Fruit fly (Drosophila melanogaster) whole organism, wandering third instar larva: ENCODE data around the gene Sf3b3.
A peak's percentile ranks its signal among the peaks of the same experiment; 100 is the strongest.

Source experiments
- Abd-B ChIP-seq: fragments of >200 bp; optimal IDR thresholded peaks from 2 replicates; lab custom pipeline; 2017; ENCODE audit warnings: missing biosample characterization, missing genetic modification characterization
- CG32264 ChIP-seq: fragments of 200-800 bp; sonication (Bioruptor generic); optimal IDR thresholded peaks from 2 replicates; lab custom pipeline; 2016; ENCODE audit warnings: missing biosample characterization, missing genetic modification characterization
- CG9705 ChIP-seq: fragments of 200-800 bp; sonication (Bioruptor generic); optimal IDR thresholded peaks from 2 replicates; lab custom pipeline; 2018; ENCODE audit warnings: missing biosample characterization, mild to moderate bottlenecking, missing genetic modification characterization
- CrebA ChIP-seq: fragments of 200-800 bp; sonication (Bioruptor generic); optimal IDR thresholded peaks from 2 replicates; lab custom pipeline; 2016; ENCODE audit warnings: missing biosample characterization, mild to moderate bottlenecking, missing genetic modification characterization, borderline replicate concordance
- Dfd ChIP-seq: fragments of >200 bp; optimal IDR thresholded peaks from 2 replicates; lab custom pipeline; 2017; ENCODE audit warnings: missing biosample characterization, missing genetic modification characterization
- Dif ChIP-seq: fragments of 200-275, 200-300 bp; sonication (Bioruptor generic); optimal IDR thresholded peaks from 2 replicates; lab custom pipeline; 2018; ENCODE audit warnings: missing biosample characterization, missing genetic modification characterization; ENCODE audit not compliant: partially characterized antibody
- GATAd ChIP-seq: sonication (Bioruptor generic); optimal IDR thresholded peaks from 2 replicates; lab custom pipeline; 2016; ENCODE audit warnings: missing biosample characterization, missing genetic modification characterization
- HLH106 ChIP-seq: fragments of 200-800 bp; optimal IDR thresholded peaks from 3 replicates; lab custom pipeline; 2019; ENCODE audit warnings: missing biosample characterization, mild to moderate bottlenecking, missing genetic modification characterization, moderate library complexity
- Hnf4 ChIP-seq: fragments of 200-800 bp; sonication (Bioruptor generic); optimal IDR thresholded peaks from 2 replicates; lab custom pipeline; 2016; ENCODE audit warnings: missing biosample characterization, mild to moderate bottlenecking, missing genetic modification characterization
- Hr78 ChIP-seq: fragments of >200 bp; optimal IDR thresholded peaks from 2 replicates; lab custom pipeline; 2017; ENCODE audit warnings: missing biosample characterization, missing genetic modification characterization
- Hr83 ChIP-seq: fragments of 200-300 bp; sonication (Bioruptor generic); optimal IDR thresholded peaks from 2 replicates; lab custom pipeline; 2016; ENCODE audit warnings: missing biosample characterization, mild to moderate bottlenecking, missing genetic modification characterization, moderate library complexity; ENCODE audit not compliant: poor library complexity, severe bottlenecking
- Jra ChIP-seq: sonication (Bioruptor generic); optimal IDR thresholded peaks from 2 replicates; lab custom pipeline; 2016; ENCODE audit warnings: missing biosample characterization, missing genetic modification characterization
- Mio ChIP-seq: sonication (Bioruptor generic); optimal IDR thresholded peaks from 2 replicates; lab custom pipeline; 2016; ENCODE audit warnings: missing biosample characterization, missing genetic modification characterization
- Myc ChIP-seq: fragments of >200 bp; optimal IDR thresholded peaks from 2 replicates; lab custom pipeline; 2017
- N ChIP-seq: fragments of >200 bp; optimal IDR thresholded peaks from 2 replicates; lab custom pipeline; 2018; ENCODE audit warnings: missing biosample characterization, missing external identifiers, missing genetic modification characterization
- OdsH ChIP-seq: fragments of 200-800 bp; sonication (Bioruptor generic); optimal IDR thresholded peaks from 2 replicates; lab custom pipeline; 2016; ENCODE audit warnings: missing biosample characterization, mild to moderate bottlenecking, missing genetic modification characterization
- Rel ChIP-seq, 2 experiments: fragments of 200-800 bp; sonication (Bioruptor generic) in 1 of 2; optimal IDR thresholded peaks; 2 replicates in 1 of 2; 3 replicates in 1 of 2; lab custom pipeline; 2016 to 2019; ENCODE audit warnings: mild to moderate bottlenecking in 2 of 2, missing biosample characterization in 2 of 2, missing genetic modification characterization in 2 of 2, moderate library complexity in 1 of 2
- Sp1 ChIP-seq: fragments of 200-800 bp; sonication (Bioruptor generic); optimal IDR thresholded peaks from 3 replicates; lab custom pipeline; 2019; ENCODE audit warnings: missing biosample characterization, mild to moderate bottlenecking, missing genetic modification characterization, moderate library complexity
- Vsx2 ChIP-seq: fragments of 200-300, 225-300 bp; sonication (Bioruptor generic); optimal IDR thresholded peaks from 2 replicates; lab custom pipeline; 2018; ENCODE audit warnings: missing biosample characterization, missing genetic modification characterization; ENCODE audit not compliant: partially characterized antibody
- br ChIP-seq: fragments of 200-800 bp; sonication (Bioruptor generic); optimal IDR thresholded peaks from 2 replicates; lab custom pipeline; 2016; ENCODE audit warnings: missing biosample characterization, missing genetic modification characterization
- brk ChIP-seq: fragments of 200-800 bp; sonication (Bioruptor generic); optimal IDR thresholded peaks from 2 replicates; lab custom pipeline; 2016; ENCODE audit warnings: missing biosample characterization, mild to moderate bottlenecking, missing genetic modification characterization
- dl ChIP-seq, 2 experiments: fragments of 175-275, 200-275 bp in 1 of 2; fragments of 200-275 bp in 1 of 2; sonication (Bioruptor generic); optimal IDR thresholded peaks; lab custom pipeline; 2018; ENCODE audit warnings: mild to moderate bottlenecking in 2 of 2, missing biosample characterization in 2 of 2, missing genetic modification characterization in 2 of 2, moderate library complexity in 2 of 2; ENCODE audit not compliant: partially characterized antibody in 2 of 2, insufficient read depth in 1 of 2
- dmrt93B ChIP-seq: fragments of 200-800 bp; sonication (Bioruptor generic); optimal IDR thresholded peaks from 2 replicates; lab custom pipeline; 2018; ENCODE audit warnings: missing biosample characterization, mild to moderate bottlenecking, missing genetic modification characterization
- dsf ChIP-seq: sonication (Bioruptor generic); optimal IDR thresholded peaks from 2 replicates; lab custom pipeline; 2016; ENCODE audit warnings: missing biosample characterization, missing genetic modification characterization, borderline replicate concordance
- ey ChIP-seq: fragments of 200-800 bp; sonication (Bioruptor generic); optimal IDR thresholded peaks from 2 replicates; lab custom pipeline; 2016; ENCODE audit warnings: missing biosample characterization, missing genetic modification characterization
- foxo ChIP-seq, 2 experiments: fragments of 200-800 bp; sonication (Bioruptor generic); optimal IDR thresholded peaks; 2 replicates in 1 of 2; 3 replicates in 1 of 2; lab custom pipeline; 2016 to 2017; ENCODE audit warnings: missing biosample characterization in 2 of 2, missing genetic modification characterization in 2 of 2
- fru ChIP-seq: fragments of 200-800 bp; sonication (Bioruptor generic); optimal IDR thresholded peaks from 3 replicates; lab custom pipeline; 2016; ENCODE audit warnings: missing biosample characterization, mild to moderate bottlenecking, missing genetic modification characterization
- h ChIP-seq: fragments of 200-800 bp; sonication (Bioruptor generic); optimal IDR thresholded peaks from 3 replicates; lab custom pipeline; 2016; ENCODE audit warnings: missing biosample characterization, mild to moderate bottlenecking, missing genetic modification characterization
- jim ChIP-seq: fragments of 175-275, 200-325 bp; sonication (Bioruptor generic); optimal IDR thresholded peaks from 2 replicates; lab custom pipeline; 2016; ENCODE audit warnings: missing biosample characterization, mild to moderate bottlenecking, missing genetic modification characterization
- lola ChIP-seq: fragments of >200 bp; optimal IDR thresholded peaks from 2 replicates; lab custom pipeline; 2017; ENCODE audit warnings: missing biosample characterization, missing genetic modification characterization
- pan ChIP-seq: fragments of >200 bp; optimal IDR thresholded peaks from 2 replicates; lab custom pipeline; 2017
- psq ChIP-seq: fragments of 200-800 bp; sonication (Bioruptor generic); optimal IDR thresholded peaks from 3 replicates; lab custom pipeline; 2017; ENCODE audit warnings: missing biosample characterization, mild to moderate bottlenecking, missing genetic modification characterization, moderate library complexity
- rgr ChIP-seq: fragments of 200-800 bp; sonication (Bioruptor generic); optimal IDR thresholded peaks from 3 replicates; lab custom pipeline; 2016; ENCODE audit warnings: missing biosample characterization, mild to moderate bottlenecking, missing genetic modification characterization
- sage ChIP-seq: fragments of 200-800 bp; sonication (Bioruptor generic); optimal IDR thresholded peaks from 2 replicates; lab custom pipeline; 2016; ENCODE audit warnings: missing biosample characterization, mild to moderate bottlenecking, missing genetic modification characterization
- sv ChIP-seq: fragments of 200-800 bp; sonication (Bioruptor generic); optimal IDR thresholded peaks from 3 replicates; lab custom pipeline; 2016; ENCODE audit warnings: missing biosample characterization, missing genetic modification characterization
- tai ChIP-seq: sonication (Bioruptor generic); optimal IDR thresholded peaks from 2 replicates; lab custom pipeline; 2016; ENCODE audit warnings: missing biosample characterization, missing genetic modification characterization
- usp ChIP-seq: fragments of >200 bp; optimal IDR thresholded peaks from 2 replicates; lab custom pipeline; 2017; ENCODE audit warnings: missing biosample characterization, missing genetic modification characterization
- woc ChIP-seq: sonication (Bioruptor generic); optimal IDR thresholded peaks from 2 replicates; lab custom pipeline; 2016; ENCODE audit warnings: missing biosample characterization, mild to moderate bottlenecking, missing genetic modification characterization

Sf3b3 gene

dm6 chr3L:880851-881250, 47.7 kb upstream of the Sf3b3 start:
- TF ChIP-seq dl (GFP tag; optimal IDR thresholded peaks at IDR 0.05; lab: Kevin White, UChicago; ENCODE audit: insufficient read depth in 1 of 2, partially characterized antibody in 2 of 2) (peak; percentile 78 to 91), Sp1 (no peak), h (GFP tag; lab: Kevin White, UChicago) (no peak), Dif (GFP tag; lab: Kevin White, UChicago) (peak; percentile 96), fru (no peak), Rel (GFP tag; optimal IDR thresholded peaks at IDR 0.05; lab: Kevin White, UChicago) (no peak), Rel (tag; optimal IDR thresholded peaks at IDR 0.05; lab: Kevin White, UChicago) (no peak), Hr78 (GFP tag; lab: Kevin White, UChicago) (no peak)

DNA sequence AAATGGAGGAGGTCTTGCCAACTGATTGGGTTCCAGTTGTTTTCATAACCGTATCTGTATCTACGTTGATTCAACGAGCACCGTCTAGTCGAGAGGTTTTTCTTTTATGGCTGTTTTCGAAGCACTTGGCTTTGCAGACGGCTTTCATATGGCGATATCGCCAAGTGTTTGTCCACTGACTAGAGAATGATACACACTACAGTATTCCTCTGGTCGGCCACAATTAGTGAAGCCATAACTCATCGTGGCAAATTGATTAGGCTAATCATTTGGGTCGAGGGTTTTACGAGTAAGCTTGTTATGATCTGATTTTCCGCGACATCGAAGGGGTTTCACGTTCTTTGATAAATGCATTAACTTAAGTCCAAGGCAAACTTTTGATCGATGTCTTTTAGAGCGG, 43.5 kb upstream of the Sf3b3 start:
- TF ChIP-seq Rel (GFP tag; optimal IDR thresholded peaks at IDR 0.05; lab: Kevin White, UChicago): no peak
- peak; percentile 17 for TF ChIP-seq Rel (tag; optimal IDR thresholded peaks at IDR 0.05; lab: Kevin White, UChicago)
- TF ChIP-seq br (GFP tag; lab: Kevin White, UChicago): no peak

DNA sequence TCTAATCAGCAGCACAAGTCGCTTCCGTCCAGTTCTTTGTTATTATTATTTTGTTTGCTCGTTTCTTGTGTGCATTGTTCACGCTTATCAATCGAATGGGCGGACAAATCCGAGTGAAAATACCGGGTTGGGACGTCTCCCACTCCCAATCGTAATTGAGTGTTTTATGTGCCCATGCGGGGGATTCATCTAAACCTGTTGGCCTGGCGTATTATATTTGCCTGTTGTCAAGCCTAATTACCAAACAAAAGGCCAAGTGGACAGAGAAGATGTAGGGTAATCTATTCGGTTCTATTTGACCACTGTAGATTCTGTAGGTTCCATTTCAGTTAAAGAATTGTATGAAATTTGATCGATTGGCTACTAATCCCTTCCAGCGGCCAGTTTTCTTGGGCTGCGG, 42.9 kb upstream of the Sf3b3 start:
- peak; percentile 1 for TF ChIP-seq Hr83 (GFP tag; lab: Kevin White, UChicago)
- no peak for TF ChIP-seq fru

DNA sequence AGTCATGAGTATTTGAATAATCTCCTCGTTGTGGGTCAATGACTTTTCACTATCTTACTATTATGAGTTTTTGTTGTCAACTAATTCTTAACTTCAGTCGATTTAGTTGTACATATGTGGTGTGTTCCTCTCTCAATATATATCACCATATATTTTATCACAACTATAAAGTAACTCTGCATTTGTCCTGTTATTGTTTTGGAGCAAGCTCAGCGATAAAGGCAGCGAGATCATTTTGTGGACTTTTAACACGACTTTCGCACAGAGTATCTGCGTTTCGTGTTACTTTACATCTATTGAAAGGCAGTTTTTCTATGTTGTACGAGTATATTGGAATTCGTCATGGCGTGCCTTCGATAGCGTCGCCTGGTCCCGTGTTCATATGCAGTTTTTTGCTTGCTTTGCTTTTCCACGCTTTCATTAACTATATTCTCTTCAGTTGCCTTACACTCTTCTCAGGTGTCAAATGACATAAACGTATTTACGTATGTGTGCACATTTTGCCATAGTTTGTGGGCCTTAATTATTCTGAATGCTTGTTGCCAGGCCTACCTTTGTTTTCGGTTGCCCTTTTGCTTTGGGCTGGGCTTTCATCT, 42.3 kb upstream of the Sf3b3 start:
- TF ChIP-seq sv (GFP tag; lab: Kevin White, UChicago): no peak
- no peak for TF ChIP-seq ey (GFP tag; lab: Kevin White, UChicago)
- no peak for TF ChIP-seq Hnf4 (GFP tag; lab: Kevin White, UChicago)
- TF ChIP-seq Vsx2 (GFP tag; lab: Kevin White, UChicago): no peak
- TF ChIP-seq foxo (GFP tag; optimal IDR thresholded peaks at IDR 0.05; lab: Kevin White, UChicago): no peak

DNA sequence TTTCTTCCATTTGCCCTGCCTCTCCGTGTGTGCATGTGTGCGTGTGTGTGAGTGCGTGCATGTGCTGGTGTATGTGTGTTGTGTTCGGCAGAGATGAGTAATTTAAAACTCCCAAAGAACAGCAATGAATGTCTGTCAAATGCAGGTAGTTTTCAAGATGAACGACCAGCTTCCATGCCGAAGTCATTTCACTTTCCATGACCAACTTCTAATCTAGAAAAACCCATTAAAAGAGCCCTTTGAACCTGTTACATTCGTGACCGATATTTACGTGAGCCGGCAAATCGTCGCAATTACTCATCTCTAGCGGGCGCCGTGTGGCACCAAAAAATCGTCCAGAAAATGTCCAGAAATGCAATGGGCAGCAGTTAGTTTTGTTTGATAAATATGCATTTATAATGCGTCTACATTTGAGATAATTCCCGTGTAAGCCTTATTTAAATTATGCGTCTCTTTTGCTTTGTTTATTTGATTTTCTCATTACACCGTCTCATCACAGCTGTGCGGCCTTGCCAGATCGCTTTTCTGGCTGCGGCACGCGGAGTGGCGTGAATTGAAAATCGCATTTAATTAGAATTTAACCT, 39.3 kb upstream of the Sf3b3 start:
- TF ChIP-seq Hr78 (GFP tag; lab: Kevin White, UChicago): no peak
- TF ChIP-seq Mio (GFP tag; lab: Kevin White, UChicago): no peak
- peak; percentile 54 for TF ChIP-seq Myc (lab: Kevin White, UChicago)
- peak; percentile 60 for TF ChIP-seq rgr (GFP tag; lab: Kevin White, UChicago)
- peak; percentile 51 for TF ChIP-seq Dfd
- TF ChIP-seq usp (GFP tag; lab: Kevin White, UChicago): no peak
- TF ChIP-seq Dif (GFP tag; lab: Kevin White, UChicago): no peak
- TF ChIP-seq Hr83 (GFP tag; lab: Kevin White, UChicago): no peak
- TF ChIP-seq Rel (GFP tag; optimal IDR thresholded peaks at IDR 0.05; lab: Kevin White, UChicago): no peak
- TF ChIP-seq Rel (tag; optimal IDR thresholded peaks at IDR 0.05; lab: Kevin White, UChicago): no peak
- TF ChIP-seq CrebA (GFP tag; lab: Kevin White, UChicago): no peak
- TF ChIP-seq lola (GFP tag; lab: Kevin White, UChicago): no peak
- no peak for TF ChIP-seq Vsx2 (GFP tag; lab: Kevin White, UChicago)
- TF ChIP-seq N (GFP tag; lab: Kevin White, UChicago): peak; percentile 36
- peak; percentile 63 for TF ChIP-seq HLH106
- TF ChIP-seq jim (GFP tag; lab: Kevin White, UChicago): no peak
- TF ChIP-seq sage (GFP tag; lab: Kevin White, UChicago): no peak
- peak; percentile 67 for TF ChIP-seq Hnf4 (GFP tag; lab: Kevin White, UChicago)
- no peak for TF ChIP-seq CG32264 (GFP tag; lab: Kevin White, UChicago)
- no peak for TF ChIP-seq dsf (GFP tag; lab: Kevin White, UChicago)
- TF ChIP-seq sv (GFP tag; lab: Kevin White, UChicago): peak; percentile 38
- TF ChIP-seq brk (GFP tag; lab: Kevin White, UChicago): no peak
- no peak for TF ChIP-seq Abd-B (GFP tag; lab: Kevin White, UChicago)
- peak; percentile 67 for TF ChIP-seq ey (GFP tag; lab: Kevin White, UChicago)
- TF ChIP-seq fru: peak; percentile 49
- TF ChIP-seq Jra (GFP tag; lab: Kevin White, UChicago): peak; percentile 3
- TF ChIP-seq foxo (GFP tag; optimal IDR thresholded peaks at IDR 0.05; lab: Kevin White, UChicago): peak in 1 of 2 experiments; percentile 70
- no peak for TF ChIP-seq dl (GFP tag; optimal IDR thresholded peaks at IDR 0.05; lab: Kevin White, UChicago; ENCODE audit: insufficient read depth in 1 of 2, partially characterized antibody in 2 of 2)
- TF ChIP-seq pan: no peak
- no peak for TF ChIP-seq tai (GFP tag; lab: Kevin White, UChicago)
- TF ChIP-seq psq (GFP tag; lab: Kevin White, UChicago): peak; percentile 60
- peak; percentile 6 for TF ChIP-seq dmrt93B (GFP tag; lab: Kevin White, UChicago)
- TF ChIP-seq woc (GFP tag; lab: Kevin White, UChicago): peak; percentile 74
- peak; percentile 10 for TF ChIP-seq OdsH
- TF ChIP-seq CG9705 (GFP tag; lab: Kevin White, UChicago): peak; percentile 47
- peak; percentile 37 for TF ChIP-seq Sp1
- TF ChIP-seq h (GFP tag; lab: Kevin White, UChicago): peak; percentile 73
- TF ChIP-seq GATAd (GFP tag; lab: Kevin White, UChicago): no peak
